Worm (Caenorhabditis elegans) whole organism, L4 larva: ENCODE data around the gene dsl-5.

ENCODE experiments used
- T26A8.4 ChIP-seq: fragments of 200-800 bp; sonication (Bioruptor generic); IDR thresholded peaks from 2 replicates; pipeline ENCODE4 v1.3.6; 2022; ENCODE audit warnings: missing genetic modification characterization, missing compliant biosample characterization
- Y48G9A.11 ChIP-seq: fragments of 200-800 bp; sonication (Bioruptor generic); IDR thresholded peaks from 2 replicates; pipeline ENCODE4 v1.3.6; 2022; ENCODE audit warnings: missing genetic modification reagents, missing genetic modification characterization, missing compliant biosample characterization
- Y5F2A.4 ChIP-seq: fragments of 200-800 bp; sonication (Bioruptor generic); optimal IDR thresholded peaks from 2 replicates; lab custom pipeline; 2018; ENCODE audit warnings: mild to moderate bottlenecking, missing genetic modification characterization, missing compliant biosample characterization
- aha-1 ChIP-seq: fragments of 150-350 bp; peaks from one replicate; lab custom pipeline; 2014; ENCODE audit warnings: missing biosample characterization, missing genetic modification characterization
- ama-1 ChIP-seq: fragments of 150-350 bp; optimal IDR thresholded peaks from 2 replicates; lab custom pipeline; 2014; ENCODE audit warnings: inconsistent platforms, mixed read lengths
- ceh-32 ChIP-seq: sonication (generic microtip); optimal IDR thresholded peaks from 2 replicates; lab custom pipeline; 2016; ENCODE audit warnings: mild to moderate bottlenecking, missing genetic modification characterization, missing compliant biosample characterization; ENCODE audit not compliant: poor library complexity
- ceh-62 ChIP-seq: sonication (generic microtip); optimal IDR thresholded peaks from 2 replicates; lab custom pipeline; 2017; ENCODE audit warnings: missing biosample characterization, missing genetic modification characterization
- ceh-82 ChIP-seq: sonication (generic microtip); optimal IDR thresholded peaks from 2 replicates; lab custom pipeline; 2017; ENCODE audit warnings: missing biosample characterization, missing genetic modification characterization
- daf-8 ChIP-seq: fragments of 200-800 bp; sonication (Bioruptor generic); IDR thresholded peaks from 2 replicates; pipeline ENCODE4 v1.3.6; 2022; ENCODE audit warnings: missing genetic modification characterization, missing compliant biosample characterization
- dmd-6 ChIP-seq: fragments of 200-800 bp; sonication (Bioruptor generic); IDR thresholded peaks from 2 replicates; pipeline ENCODE4 v1.3.6; 2022; ENCODE audit warnings: missing genetic modification reagents, missing genetic modification characterization, missing compliant biosample characterization
- egl-43 ChIP-seq: fragments of 200-800 bp; sonication (Bioruptor generic); IDR thresholded peaks from 2 replicates; pipeline ENCODE4 v1.3.6; 2022; ENCODE audit warnings: missing genetic modification reagents, missing genetic modification characterization, missing compliant biosample characterization
- hlh-30 ChIP-seq: sonication (generic microtip); optimal IDR thresholded peaks from 2 replicates; lab custom pipeline; 2017; ENCODE audit warnings: antibody characterized with exemption, mild to moderate bottlenecking, missing genetic modification characterization, missing compliant biosample characterization; ENCODE audit not compliant: insufficient read depth
- madf-5 ChIP-seq, 2 experiments: fragments of 200-800 bp; sonication (Bioruptor generic); IDR thresholded peaks; 2 replicates each; pipeline ENCODE4 v1.3.6; 2022; ENCODE audit warnings: missing compliant biosample characterization in 2 of 2, missing genetic modification characterization in 2 of 2
- mep-1 ChIP-seq: fragments of 150-350 bp; sonication (generic microtip); optimal IDR thresholded peaks from 3 replicates; lab custom pipeline; 2014; ENCODE audit warnings: missing biosample characterization, missing genetic modification characterization
- mes-2 ChIP-seq: sonication (generic microtip); optimal IDR thresholded peaks from 2 replicates; lab custom pipeline; 2016; ENCODE audit warnings: missing genotype, mild to moderate bottlenecking, missing genetic modification characterization, missing compliant biosample characterization; ENCODE audit not compliant: poor library complexity, severe bottlenecking
- mxl-3 ChIP-seq: fragments of 200-800 bp; sonication (Bioruptor generic); optimal IDR thresholded peaks from 2 replicates; lab custom pipeline; 2018; ENCODE audit warnings: mild to moderate bottlenecking, missing genetic modification characterization, missing compliant biosample characterization
- nhr-102 ChIP-seq: sonication (generic microtip); optimal IDR thresholded peaks from 2 replicates; lab custom pipeline; 2016; ENCODE audit warnings: mild to moderate bottlenecking, missing genetic modification characterization, moderate library complexity, missing compliant biosample characterization
- nhr-11 ChIP-seq: fragments of 150-350 bp; optimal IDR thresholded peaks from 2 replicates; lab custom pipeline; 2014; ENCODE audit warnings: missing biosample characterization, missing genetic modification characterization
- nhr-28 ChIP-seq: fragments of 150-350 bp; optimal IDR thresholded peaks from 2 replicates; lab custom pipeline; 2014; ENCODE audit warnings: missing biosample characterization, missing genetic modification characterization
- php-3 ChIP-seq: fragments of 200-800 bp; sonication (Bioruptor generic); IDR thresholded peaks from 2 replicates; pipeline ENCODE4 v1.3.6; 2022; ENCODE audit warnings: missing genetic modification reagents, missing genetic modification characterization, missing compliant biosample characterization
- unc-130 ChIP-seq: sonication (generic microtip); optimal IDR thresholded peaks from 2 replicates; lab custom pipeline; 2016; ENCODE audit warnings: missing genetic modification reagents, missing genetic modification characterization, missing compliant biosample characterization
- unc-62 ChIP-seq, 3 experiments: fragments of 150-350 bp in 1 of 3; sonication (generic microtip); optimal IDR thresholded peaks in 2 of 3; peaks in 1 of 3; 1 replicate in 1 of 3; 2 replicates in 2 of 3; lab custom pipeline; 2014 to 2017; ENCODE audit warnings: missing biosample characterization in 3 of 3, missing genetic modification characterization in 3 of 3, missing genetic modification reagents in 3 of 3, missing genotype in 1 of 3
- zag-1 ChIP-seq: fragments of 150-350 bp; optimal IDR thresholded peaks from 2 replicates; lab custom pipeline; 2014; ENCODE audit warnings: missing biosample characterization, missing genetic modification characterization
- ztf-11 ChIP-seq: fragments of 150-350 bp; optimal IDR thresholded peaks from 2 replicates; lab custom pipeline; 2014; ENCODE audit warnings: missing biosample characterization, missing genetic modification characterization

Gene dsl-5

ce11 chrIV:11571374-11571839 is 49.4 kb downstream of the dsl-5 start:
- TF ChIP-seq mes-2 (peak; percentile 18), egl-43 (0 out of 2 replicates have a peak, but pooled peaks have one; percentile 23), zag-1 (tag; lab: Kevin White, UChicago) (no peak), mep-1 (tag; lab: Kevin White, UChicago) (peak; percentile 22), hlh-30 (peak; percentile 2), daf-8 (GFP tag; lab: Robert Waterston, UW) (no peak), madf-5 (GFP tag; IDR thresholded peaks at IDR 0.05; lab: Robert Waterston, UW) (no peak), ceh-82 (tag; lab: Kevin White, UChicago) (no peak), unc-62 (GFP tag; optimal IDR thresholded peaks at IDR 0.05 in 1 of 2; lab: Kevin White, UChicago) (peak in 1 of 2 experiments; percentile 97), unc-62 (tag; optimal IDR thresholded peaks at IDR 0.05; lab: Kevin White, UChicago) (no peak), aha-1 (tag; lab: Kevin White, UChicago) (peak; percentile 88)
- TF ChIP-seq, all 104 proteins: peak for 6

ce11 chrIV:11570200-11570599 is 50.6 kb downstream of the dsl-5 start, which contains the start of gene srgp-1:
TSS of gene srgp-1 (plus strand) at chrIV:11570500.
- TF ChIP-seq ceh-62 (tag; lab: Kevin White, UChicago) (no peak), dmd-6 (GFP tag; lab: Robert Waterston, UW) (no peak), ceh-32 (no peak), unc-130 (GFP tag; lab: Kevin White, UChicago) (no peak), T26A8.4 (GFP tag; lab: Robert Waterston, UW) (no peak), nhr-28 (tag; lab: Kevin White, UChicago) (no peak), ztf-11 (tag; lab: Kevin White, UChicago) (no peak), nhr-11 (tag; lab: Kevin White, UChicago) (no peak), Y5F2A.4 (GFP tag; lab: Kevin White, UChicago) (no peak), mxl-3 (no peak), php-3 (GFP tag; lab: Robert Waterston, UW) (no peak), nhr-102 (tag; lab: Kevin White, UChicago) (no peak), ama-1 (no peak), egl-43 (no peak)

- TF ChIP-seq aha-1 (tag; lab: Kevin White, UChicago) (peak; percentile 3), Y48G9A.11 (no peak)
These were observed 51.0 kb downstream of the dsl-5 start for ce11 chrIV:11569795-11570194.
